Worm (Caenorhabditis elegans) whole organism, L3 larva: ENCODE results near the gene ret-1.
A peak's percentile ranks its signal among the peaks of the same experiment; 100 is the strongest.
"Not testable (repeated sequence)": the region's sequence is repeated elsewhere in the genome, so short reads cannot be mapped to it uniquely, and the experiment has no call there.

ENCODE experiments used
- R02D3.7 ChIP-seq: fragments of 150-350 bp; optimal IDR thresholded peaks from 2 replicates; lab custom pipeline; 2014; ENCODE audit warnings: missing biosample characterization, missing genetic modification characterization
- ZK546.5 ChIP-seq: sonication (generic microtip); optimal IDR thresholded peaks from 2 replicates; lab custom pipeline; 2017; ENCODE audit warnings: missing biosample characterization, missing genetic modification characterization
- aly-2 ChIP-seq: fragments of 150-350 bp; optimal IDR thresholded peaks from 2 replicates; lab custom pipeline; 2014; ENCODE audit warnings: missing biosample characterization, missing genetic modification characterization
- ama-1 ChIP-seq: fragments of 150-350 bp; optimal IDR thresholded peaks from 2 replicates; lab custom pipeline; 2018
- daf-12 ChIP-seq: fragments of 150-350 bp; optimal IDR thresholded peaks from 2 replicates; lab custom pipeline; 2014; ENCODE audit warnings: missing biosample characterization, missing genetic modification reagents, missing genetic modification characterization
- egl-27 ChIP-seq: sonication (generic microtip); optimal IDR thresholded peaks from 4 replicates; lab custom pipeline; 2017; ENCODE audit warnings: missing biosample characterization, missing genetic modification reagents, missing genetic modification characterization
- egl-5 ChIP-seq: fragments of 150-350 bp; optimal IDR thresholded peaks from 2 replicates; lab custom pipeline; 2017; ENCODE audit warnings: missing biosample characterization, missing genetic modification reagents, missing genetic modification characterization, inconsistent platforms
- elt-2 ChIP-seq: sonication (generic microtip); optimal IDR thresholded peaks from 2 replicates; lab custom pipeline; 2016; ENCODE audit warnings: missing genetic modification reagents, mild to moderate bottlenecking, missing genetic modification characterization, missing compliant biosample characterization
- elt-3 ChIP-seq, 3 experiments: fragments of 150-350 bp in 1 of 3; sonication (generic microtip) in 2 of 3; optimal IDR thresholded peaks; 2 replicates in 2 of 3; 4 replicates in 1 of 3; lab custom pipeline; 2014 to 2017; ENCODE audit warnings: missing biosample characterization in 3 of 3, missing genetic modification characterization in 3 of 3
- lin-15B ChIP-seq: fragments of 150-350 bp; optimal IDR thresholded peaks from 2 replicates; lab custom pipeline; 2014; ENCODE audit warnings: missing biosample characterization, missing genetic modification characterization
- lin-39 ChIP-seq: fragments of 150-350 bp; optimal IDR thresholded peaks from 2 replicates; lab custom pipeline; 2018; ENCODE audit warnings: missing biosample characterization, missing genetic modification reagents, missing genetic modification characterization
- lsy-12 ChIP-seq: sonication (generic microtip); optimal IDR thresholded peaks from 2 replicates; lab custom pipeline; 2016; ENCODE audit warnings: mild to moderate bottlenecking, missing genetic modification characterization, missing compliant biosample characterization
- mml-1 ChIP-seq: fragments of 150-350 bp; sonication (generic microtip); optimal IDR thresholded peaks from 3 replicates; lab custom pipeline; 2014; ENCODE audit warnings: missing biosample characterization, missing genetic modification characterization
- nfya-1 ChIP-seq: sonication (generic microtip); optimal IDR thresholded peaks from 2 replicates; lab custom pipeline; 2017; ENCODE audit warnings: missing genetic modification characterization, mild to moderate bottlenecking, missing compliant biosample characterization, antibody characterized with exemption, moderate library complexity; ENCODE audit not compliant: insufficient read depth
- nhr-11 ChIP-seq: fragments of 150-350 bp; optimal IDR thresholded peaks from 2 replicates; lab custom pipeline; 2014; ENCODE audit warnings: missing biosample characterization, missing genetic modification characterization
- nhr-23 ChIP-seq: fragments of 150-350 bp; optimal IDR thresholded peaks from 2 replicates; lab custom pipeline; 2014; ENCODE audit warnings: missing biosample characterization, missing genetic modification reagents, missing genetic modification characterization
- nhr-237 ChIP-seq: fragments of 150-350 bp; optimal IDR thresholded peaks from 2 replicates; lab custom pipeline; 2014; ENCODE audit warnings: missing biosample characterization, missing genetic modification characterization
- nhr-67 ChIP-seq: fragments of 150-350 bp; optimal IDR thresholded peaks from 2 replicates; lab custom pipeline; 2014; ENCODE audit warnings: missing biosample characterization, missing genetic modification characterization
- nhr-77 ChIP-seq: fragments of 150-350 bp; optimal IDR thresholded peaks from 2 replicates; lab custom pipeline; 2014; ENCODE audit warnings: missing biosample characterization, missing genetic modification characterization
- pha-4 ChIP-seq: fragments of 150-350 bp; optimal IDR thresholded peaks from 2 replicates; lab custom pipeline; 2014; ENCODE audit warnings: missing biosample characterization, missing genetic modification reagents, missing genetic modification characterization
- pqm-1 ChIP-seq: fragments of 150-350 bp; optimal IDR thresholded peaks from 2 replicates; lab custom pipeline; 2017; ENCODE audit warnings: missing biosample characterization, missing genetic modification characterization, inconsistent platforms
- snpc-4 ChIP-seq: fragments of 150-350 bp; optimal IDR thresholded peaks from 2 replicates; lab custom pipeline; 2014; ENCODE audit warnings: missing biosample characterization, missing genetic modification characterization
- tbx-2 ChIP-seq: sonication (generic microtip); optimal IDR thresholded peaks from 2 replicates; lab custom pipeline; 2016; ENCODE audit warnings: mild to moderate bottlenecking, missing genetic modification characterization, missing compliant biosample characterization
- zag-1 ChIP-seq: fragments of 150-350 bp; optimal IDR thresholded peaks from 2 replicates; lab custom pipeline; 2014; ENCODE audit warnings: missing biosample characterization, missing genetic modification characterization
- ztf-11 ChIP-seq: fragments of 150-350 bp; optimal IDR thresholded peaks from 2 replicates; lab custom pipeline; 2014; ENCODE audit warnings: missing biosample characterization, missing genetic modification characterization

ret-1 gene

ce11 chrV:14847291-14847915, at the start of gene ret-1:
TSS of gene ret-1 (minus strand) at chrV:14847413.
- TF ChIP-seq ZK546.5 (tag; lab: Kevin White, UChicago) (no peak), R02D3.7 (tag; lab: Kevin White, UChicago) (no peak), ama-1 (lab: Kevin White, UChicago) (peak; percentile 66), lin-39 (tag; lab: Kevin White, UChicago) (peak; percentile 43), nfya-1 (peak; percentile 38), lsy-12 (peak; percentile 42), pha-4 (tag; lab: Kevin White, UChicago) (no peak), snpc-4 (tag; lab: Kevin White, UChicago) (no peak), egl-27 (tag; lab: Kevin White, UChicago) (no peak), elt-2 (tag; lab: Kevin White, UChicago) (peak; percentile 14), egl-5 (peak; percentile 65)

- peak; percentile 27 for TF ChIP-seq pha-4 (tag; lab: Kevin White, UChicago)
- TF ChIP-seq pqm-1 (tag; lab: Kevin White, UChicago) = peak; percentile 58
- peak; percentile 83 for TF ChIP-seq elt-2 (tag; lab: Kevin White, UChicago)
- TF ChIP-seq nhr-67 (tag; lab: Kevin White, UChicago) = no peak
These were observed 48.3 kb upstream of the ret-1 start, which contains the start of gene mpst-3 for ce11 chrV:14895557-14895956. TSS of gene mpst-3 (plus strand) at chrV:14895647.

ce11 chrV:14893355-14894050, 46.3 kb upstream of the ret-1 start, which contains the start of the genes mpst-2 and H12D21.5:
TSS of gene mpst-2 (minus strand) at chrV:14893455.
TSS of gene H12D21.5 (plus strand) at chrV:14894000.
- TF ChIP-seq nhr-237 (tag; lab: Kevin White, UChicago) = no peak

- TF ChIP-seq ztf-11; mml-1 (tag; lab: Kevin White, UChicago); zag-1 (tag; lab: Kevin White, UChicago): not testable (repeated sequence)
These were observed 43.6 kb upstream of the ret-1 start, which contains the start of gene nspa-2 for ce11 chrV:14890782-14891181. TSS of gene nspa-2 (plus strand) at chrV:14891082.

- peak; percentile 54 for TF ChIP-seq nhr-23 (tag; lab: Kevin White, UChicago)
- no peak for TF ChIP-seq nhr-11 (tag; lab: Kevin White, UChicago)
These were observed 30.1 kb upstream of the ret-1 start for ce11 chrV:14877242-14877819.

ce11 chrV:14876724-14877123, 29.5 kb upstream of the ret-1 start, which contains the start of gene ZC412.10:
TSS of gene ZC412.10 (minus strand) at chrV:14876824.
- not testable (repeated sequence) for TF ChIP-seq lsy-12; nhr-237 (tag; lab: Kevin White, UChicago); aly-2 (tag; lab: Kevin White, UChicago)

ce11 chrV:14876257-14876656, 29.0 kb upstream of the ret-1 start:
- TF ChIP-seq nhr-77 (tag; lab: Kevin White, UChicago) (no peak), tbx-2 (tag; lab: Kevin White, UChicago) (peak; percentile 16), snpc-4 (tag; lab: Kevin White, UChicago) (peak; percentile 98), lin-15B (tag; lab: Kevin White, UChicago) (peak; percentile 17), R02D3.7 (tag; lab: Kevin White, UChicago) (no peak), egl-27 (tag; lab: Kevin White, UChicago) (no peak), ZK546.5 (tag; lab: Kevin White, UChicago) (no peak), nfya-1 (peak; percentile 31), elt-2 (tag; lab: Kevin White, UChicago) (peak; percentile 0), nhr-67 (tag; lab: Kevin White, UChicago) (no peak), nhr-23 (tag; lab: Kevin White, UChicago) (peak; percentile 3), daf-12 (tag; lab: Kevin White, UChicago) (no peak), elt-3 (tag; optimal IDR thresholded peaks at IDR 0.05; lab: Kevin White, UChicago) (peak in 1 of 3 experiments; percentile 3)
